Fruit fly (Drosophila melanogaster) whole organism, embryonic: ENCODE results near the gene Acat2.

Source experiments
- Asciz ChIP-seq: fragments of 200-800 bp; sonication (Bioruptor generic); optimal IDR thresholded peaks from 2 replicates; lab custom pipeline; 2017; ENCODE audit warnings: missing biosample characterization, mild to moderate bottlenecking, missing genetic modification characterization, missing genetic modification reagents
- B-H1 ChIP-seq: fragments of 200-800 bp; sonication (Bioruptor generic); IDR thresholded peaks from 3 replicates; pipeline ENCODE4 v1.3.6; 2022; ENCODE audit warnings: missing biosample characterization, missing genetic modification characterization
- C15 ChIP-seq: fragments of 200-800 bp; sonication (Bioruptor generic); IDR thresholded peaks from 3 replicates; pipeline ENCODE4 v1.3.6; 2022; ENCODE audit warnings: missing biosample characterization, missing genetic modification characterization
- CG10654 ChIP-seq: fragments of 200-800 bp; sonication (Bioruptor generic); optimal IDR thresholded peaks from 2 replicates; lab custom pipeline; 2016; ENCODE audit warnings: missing biosample characterization, missing genetic modification characterization
- CG15479 ChIP-seq: fragments of 200-800 bp; sonication (Bioruptor generic); optimal IDR thresholded peaks from 3 replicates; lab custom pipeline; 2019; ENCODE audit warnings: missing biosample characterization, mild to moderate bottlenecking, missing genetic modification characterization, moderate library complexity
- CG2116 ChIP-seq: fragments of 200-800 bp; sonication (Bioruptor generic); optimal IDR thresholded peaks from 3 replicates; lab custom pipeline; 2018; ENCODE audit warnings: missing biosample characterization, mild to moderate bottlenecking, missing genetic modification characterization
- CG2120 ChIP-seq: fragments of 200-800 bp; sonication (Bioruptor generic); optimal IDR thresholded peaks from 3 replicates; lab custom pipeline; 2016; ENCODE audit warnings: missing biosample characterization, missing genetic modification characterization
- CG30403 ChIP-seq: fragments of 200-800 bp; sonication (Bioruptor generic); optimal IDR thresholded peaks from 3 replicates; lab custom pipeline; 2016; ENCODE audit warnings: missing biosample characterization, missing genetic modification characterization
- CG4282 ChIP-seq: fragments of 200-800 bp; sonication (Bioruptor generic); optimal IDR thresholded peaks from 2 replicates; lab custom pipeline; 2016; ENCODE audit warnings: missing biosample characterization, missing genetic modification characterization
- CG4360 ChIP-seq: fragments of 200-800 bp; sonication (Bioruptor generic); IDR thresholded peaks from 2 replicates; pipeline ENCODE4 v1.3.6; 2022; ENCODE audit warnings: missing biosample characterization, missing genetic modification characterization
- CG4707 ChIP-seq: fragments of 200-800 bp; sonication (Bioruptor generic); optimal IDR thresholded peaks from 2 replicates; lab custom pipeline; 2018; ENCODE audit warnings: missing biosample characterization, mild to moderate bottlenecking, missing genetic modification characterization, moderate library complexity
- CG5245 ChIP-seq: fragments of 200-800 bp; sonication (Bioruptor generic); optimal IDR thresholded peaks from 3 replicates; lab custom pipeline; 2016; ENCODE audit warnings: missing biosample characterization, missing genetic modification characterization
- CG6654 ChIP-seq: fragments of 200-800 bp; sonication (Bioruptor generic); optimal IDR thresholded peaks from 2 replicates; lab custom pipeline; 2017; ENCODE audit warnings: missing biosample characterization, mild to moderate bottlenecking, missing genetic modification characterization
- CG6791 ChIP-seq: fragments of 200-800 bp; sonication (Bioruptor generic); IDR thresholded peaks from 3 replicates; pipeline ENCODE4 v1.3.6; 2022; ENCODE audit warnings: missing biosample characterization, missing genetic modification characterization; ENCODE audit not compliant: partially characterized antibody
- D ChIP-seq, 2 experiments: fragments of 200-800 bp in 1 of 2; fragments of >200 bp in 1 of 2; sonication (Bioruptor generic) in 1 of 2; optimal IDR thresholded peaks; 2 replicates in 1 of 2; 3 replicates in 1 of 2; lab custom pipeline; 2017; ENCODE audit warnings: mild to moderate bottlenecking in 1 of 2, missing biosample characterization in 1 of 2, missing genetic modification characterization in 1 of 2, missing genetic modification reagents in 1 of 2
- D19A ChIP-seq: fragments of 200-800 bp; optimal IDR thresholded peaks from 3 replicates; lab custom pipeline; 2019; ENCODE audit warnings: missing biosample characterization, mild to moderate bottlenecking, missing genetic modification characterization, moderate library complexity
- Dbx ChIP-seq: fragments of 200-800 bp; sonication (Bioruptor generic); IDR thresholded peaks from 3 replicates; pipeline ENCODE4 v1.3.6; 2022; ENCODE audit warnings: missing biosample characterization, missing genetic modification characterization
- Dfd ChIP-seq, 2 experiments: fragments of >200 bp; optimal IDR thresholded peaks; 2 replicates each; lab custom pipeline; 2017; ENCODE audit warnings: missing biosample characterization in 2 of 2, missing genetic modification characterization in 2 of 2
- Dref ChIP-seq: fragments of 200-800 bp; sonication (Bioruptor generic); IDR thresholded peaks from 2 replicates; pipeline ENCODE4 v1.3.6; 2022; ENCODE audit warnings: missing biosample characterization, missing genetic modification characterization
- Ets97D ChIP-seq: fragments of 200-800 bp; sonication (Bioruptor generic); optimal IDR thresholded peaks from 3 replicates; lab custom pipeline; 2016; ENCODE audit warnings: missing biosample characterization, missing genetic modification characterization
- HLH3B ChIP-seq: fragments of 200-800 bp; sonication (Bioruptor generic); IDR thresholded peaks from 2 replicates; pipeline ENCODE4 v1.3.6; 2022; ENCODE audit warnings: missing biosample characterization, missing genetic modification characterization
- Hand ChIP-seq: fragments of 200-800 bp; sonication (Bioruptor generic); optimal IDR thresholded peaks from 2 replicates; lab custom pipeline; 2017; ENCODE audit warnings: mild to moderate bottlenecking, missing biosample characterization, missing genetic modification reagents, missing genetic modification characterization
- HmgZ ChIP-seq: fragments of 200-800 bp; sonication (Bioruptor generic); optimal IDR thresholded peaks from 2 replicates; lab custom pipeline; 2018; ENCODE audit warnings: missing biosample characterization, mild to moderate bottlenecking, missing genetic modification characterization
- Hr39 ChIP-seq: fragments of >200 bp; optimal IDR thresholded peaks from 2 replicates; lab custom pipeline; 2017
- Hsf ChIP-seq: fragments of 200-800 bp; sonication (Bioruptor generic); optimal IDR thresholded peaks from 3 replicates; lab custom pipeline; 2016; ENCODE audit warnings: missing biosample characterization, missing genetic modification characterization
- NC2β ChIP-seq: fragments of 200-800 bp; sonication (Bioruptor generic); optimal IDR thresholded peaks from 2 replicates; lab custom pipeline; 2016; ENCODE audit warnings: missing biosample characterization, missing genetic modification characterization
- Oli ChIP-seq: fragments of 200-800 bp; sonication (Bioruptor generic); optimal IDR thresholded peaks from 2 replicates; lab custom pipeline; 2018; ENCODE audit warnings: missing biosample characterization, mild to moderate bottlenecking, missing genetic modification characterization, moderate library complexity
- Rx ChIP-seq: fragments of 200-800 bp; sonication (Bioruptor generic); IDR thresholded peaks from 2 replicates; pipeline ENCODE4 v1.3.6; 2022; ENCODE audit warnings: missing biosample characterization, missing genetic modification characterization
- Xbp1 ChIP-seq: fragments of 200-800 bp; sonication (Bioruptor generic); optimal IDR thresholded peaks from 3 replicates; lab custom pipeline; 2016; ENCODE audit warnings: missing biosample characterization, mild to moderate bottlenecking, missing genetic modification characterization
- ac ChIP-seq: fragments of 200-800 bp; sonication (Bioruptor generic); optimal IDR thresholded peaks from 3 replicates; lab custom pipeline; 2017; ENCODE audit warnings: missing biosample characterization, mild to moderate bottlenecking, missing genetic modification characterization
- bigmax ChIP-seq: fragments of 200-800 bp; sonication (Bioruptor generic); optimal IDR thresholded peaks from 2 replicates; lab custom pipeline; 2018; ENCODE audit warnings: missing biosample characterization, mild to moderate bottlenecking, missing genetic modification characterization
- chif ChIP-seq, 2 experiments: fragments of 200-800 bp; sonication (Bioruptor generic); optimal IDR thresholded peaks; 3 replicates each; lab custom pipeline; 2016; ENCODE audit warnings: missing biosample characterization in 2 of 2, missing genetic modification characterization in 2 of 2
- dan ChIP-seq: fragments of 200-800 bp; sonication (Bioruptor generic); IDR thresholded peaks from 2 replicates; pipeline ENCODE4 v1.3.6; 2022; ENCODE audit warnings: missing biosample characterization, missing genetic modification characterization
- disco-r ChIP-seq: fragments of 200-800 bp; sonication (Bioruptor generic); optimal IDR thresholded peaks from 2 replicates; lab custom pipeline; 2016; ENCODE audit warnings: missing biosample characterization, missing genetic modification characterization
- dm ChIP-seq: fragments of 200-800 bp; sonication (Bioruptor generic); optimal IDR thresholded peaks from 3 replicates; lab custom pipeline; 2016; ENCODE audit warnings: missing biosample characterization, missing genetic modification characterization
- eyg ChIP-seq: fragments of 200-800 bp; sonication (Bioruptor generic); optimal IDR thresholded peaks from 3 replicates; lab custom pipeline; 2016; ENCODE audit warnings: missing biosample characterization, missing genetic modification characterization
- fu2 ChIP-seq: fragments of 200-800 bp; sonication (Bioruptor generic); optimal IDR thresholded peaks from 2 replicates; lab custom pipeline; 2016; ENCODE audit warnings: missing biosample characterization, missing genetic modification characterization
- gsb-n ChIP-seq: fragments of 200-800 bp; sonication (Bioruptor generic); optimal IDR thresholded peaks from 3 replicates; lab custom pipeline; 2018; ENCODE audit warnings: missing biosample characterization, mild to moderate bottlenecking, missing genetic modification characterization
- gt ChIP-seq: fragments of 200-800 bp; sonication (Bioruptor generic); IDR thresholded peaks from 2 replicates; pipeline ENCODE4 v1.3.6; 2022; ENCODE audit warnings: missing biosample characterization, missing genetic modification characterization
- kah ChIP-seq: fragments of 200-800 bp; sonication (Bioruptor generic); optimal IDR thresholded peaks from 2 replicates; lab custom pipeline; 2018; ENCODE audit warnings: missing biosample characterization, mild to moderate bottlenecking, missing genetic modification characterization
- pan ChIP-seq, 4 experiments: fragments of >200 bp in 3 of 4; fragments of 200-800 bp in 1 of 4; sonication (Bioruptor generic) in 1 of 4; optimal IDR thresholded peaks in 3 of 4; IDR thresholded peaks in 1 of 4; 2 replicates each; pipeline versions ENCODE4 v1.3.6 to Lab custom; 2017 to 2022; ENCODE audit warnings: missing biosample characterization in 2 of 4, missing genetic modification characterization in 2 of 4, mixed read lengths in 1 of 4
- pita ChIP-seq: fragments of 200-800 bp; sonication (Bioruptor generic); optimal IDR thresholded peaks from 2 replicates; lab custom pipeline; 2017; ENCODE audit warnings: missing biosample characterization, mild to moderate bottlenecking, missing genetic modification characterization
- sc ChIP-seq, 3 experiments: fragments of >200 bp in 2 of 3; fragments of 200-800 bp in 1 of 3; sonication (Bioruptor generic) in 1 of 3; optimal IDR thresholded peaks; 2 replicates in 2 of 3; 3 replicates in 1 of 3; lab custom pipeline; 2017; ENCODE audit warnings: mild to moderate bottlenecking in 1 of 3, missing biosample characterization in 1 of 3, missing genetic modification characterization in 1 of 3, missing genetic modification reagents in 1 of 3
- sob ChIP-seq: fragments of 200-800 bp; sonication (Bioruptor generic); IDR thresholded peaks from 2 replicates; pipeline ENCODE4 v1.3.6; 2022; ENCODE audit warnings: missing biosample characterization, missing genetic modification characterization
- tll ChIP-seq, 2 experiments: fragments of 200-800 bp in 1 of 2; fragments of >200 bp in 1 of 2; sonication (Bioruptor generic) in 1 of 2; optimal IDR thresholded peaks; 2 replicates each; lab custom pipeline; 2017 to 2019; ENCODE audit warnings: missing biosample characterization in 2 of 2, missing genetic modification characterization in 2 of 2, mild to moderate bottlenecking in 1 of 2, moderate library complexity in 1 of 2
- ttk ChIP-seq: fragments of 200-800 bp; sonication (Bioruptor generic); IDR thresholded peaks from 2 replicates; pipeline ENCODE4 v2.1.2; 2022; ENCODE audit warnings: missing biosample characterization, missing genetic modification characterization
- zen2 ChIP-seq: fragments of 200-800 bp; sonication (Bioruptor generic); IDR thresholded peaks from 3 replicates; pipeline ENCODE4 v1.3.6; 2022; ENCODE audit warnings: missing biosample characterization, missing genetic modification characterization; ENCODE audit not compliant: partially characterized antibody
- zfh1 ChIP-seq: fragments of 200-800 bp; sonication (Bioruptor generic); IDR thresholded peaks from 3 replicates; pipeline ENCODE4 v1.3.6; 2022; ENCODE audit warnings: missing biosample characterization, missing genetic modification characterization

The Acat2 gene

DNA sequence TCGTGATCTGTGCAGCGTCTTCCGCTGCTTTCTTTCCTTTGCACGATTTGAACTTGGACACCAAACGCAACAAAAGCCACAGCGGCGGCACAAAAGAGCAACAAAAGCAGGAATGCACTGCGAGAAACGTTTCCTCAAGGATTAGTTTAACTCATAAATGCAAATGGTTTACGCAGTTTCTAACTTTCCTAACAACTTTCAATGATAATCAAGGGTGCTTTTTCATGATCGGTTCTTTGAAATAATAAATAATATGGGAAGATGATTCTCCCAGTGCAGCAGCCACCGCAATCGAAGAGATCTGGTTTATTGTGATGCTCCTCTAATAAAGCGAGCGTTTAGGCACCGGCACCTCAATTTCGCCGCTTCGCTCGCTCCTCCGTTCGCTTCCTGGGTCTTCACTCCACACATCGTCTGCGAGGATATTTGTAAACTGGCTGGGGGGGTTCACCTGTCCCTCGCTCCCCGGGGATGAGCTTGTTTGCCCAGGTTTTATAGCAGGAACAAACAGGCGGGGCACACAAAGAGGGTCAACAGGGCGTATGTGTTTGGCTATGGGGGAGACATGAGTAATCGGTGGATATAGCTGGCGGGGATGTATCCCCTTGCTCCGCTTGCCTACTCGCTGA, 16.5 kb downstream of the Acat2 start (continued):
- TF ChIP-seq eyg (GFP tag; lab: Kevin White, UChicago), result peak; percentile 50
- peak; percentile 25 for TF ChIP-seq dm
- TF ChIP-seq NC2β (GFP tag; lab: Kevin White, UChicago), result peak; percentile 75
- no peak for TF ChIP-seq CG4282 (GFP tag; lab: Kevin White, UChicago)
- TF ChIP-seq CG6791, result 0 out of 3 replicates have a peak, but pooled peaks have one; percentile 37
- TF ChIP-seq Dfd (GFP tag; optimal IDR thresholded peaks at IDR 0.05; lab: Kevin White, UChicago), result no peak
- TF ChIP-seq bigmax (GFP tag; lab: Kevin White, UChicago), result no peak
- TF ChIP-seq C15 (GFP tag; lab: Robert Waterston, UW), result peak; percentile 35; the same call in 1 of the 3 replicates
- no peak; the same call in 1 of the 2 replicates for TF ChIP-seq dan
- no peak for TF ChIP-seq Hr39
- TF ChIP-seq Dref, result no peak
- TF ChIP-seq Ets97D (GFP tag; lab: Kevin White, UChicago), result no peak
- TF ChIP-seq tll (GFP tag; optimal IDR thresholded peaks at IDR 0.05; lab: Kevin White, UChicago), result no peak
- TF ChIP-seq zen2 (GFP tag; lab: Robert Waterston, UW), result no peak
- TF ChIP-seq Dbx, result peak; percentile 53; the same call in 1 of the 3 replicates
- peak; percentile 85 for TF ChIP-seq HLH3B (GFP tag; lab: Robert Waterston, UW)
- TF ChIP-seq CG30403 (GFP tag; lab: Kevin White, UChicago), result peak; percentile 81
- TF ChIP-seq fu2 (GFP tag; lab: Kevin White, UChicago), result peak; percentile 8
- TF ChIP-seq Asciz (GFP tag; lab: Kevin White, UChicago), result peak; percentile 88
- TF ChIP-seq CG10654 (GFP tag; lab: Kevin White, UChicago), result peak; percentile 77
- TF ChIP-seq Xbp1, result peak; percentile 86
- TF ChIP-seq kah, result peak; percentile 64
- no peak for TF ChIP-seq pita (GFP tag; lab: Kevin White, UChicago)
- no peak for TF ChIP-seq gsb-n (tag; lab: Kevin White, UChicago)
- no peak for TF ChIP-seq ac (GFP tag; lab: Kevin White, UChicago)
- peak; percentile 69; the same call in 1 of the 2 replicates for TF ChIP-seq sob
- TF ChIP-seq CG4707 (GFP tag; lab: Kevin White, UChicago), result peak; percentile 76
- TF ChIP-seq sc (optimal IDR thresholded peaks at IDR 0.05; lab: Kevin White, UChicago), result no peak
- TF ChIP-seq sc (GFP tag; optimal IDR thresholded peaks at IDR 0.05; lab: Kevin White, UChicago), result peak; percentile 72
- peak; percentile 51 for TF ChIP-seq CG6654 (GFP tag; lab: Kevin White, UChicago)
- TF ChIP-seq pan (optimal IDR thresholded peaks at IDR 0.05; lab: Kevin White, UChicago), result no peak
- peak in 1 of 2 experiments; percentile 82 for TF ChIP-seq pan (GFP tag; optimal IDR thresholded peaks at IDR 0.05 in 1 of 2, IDR thresholded peaks at IDR 0.05 in 1 of 2)
- no peak for TF ChIP-seq CG15479
- TF ChIP-seq CG5245 (GFP tag; lab: Kevin White, UChicago), result peak; percentile 82
- peak; percentile 38; the same call in 1 of the 2 replicates for TF ChIP-seq gt (GFP tag; lab: Robert Waterston, UW)
- TF ChIP-seq disco-r, result no peak
- peak; percentile 84 for TF ChIP-seq Hsf (GFP tag; lab: Kevin White, UChicago)
- TF ChIP-seq zfh1, result peak; percentile 90
- peak; percentile 40 for TF ChIP-seq HmgZ
- TF ChIP-seq chif (GFP tag; optimal IDR thresholded peaks at IDR 0.05; lab: Kevin White, UChicago), result peak; percentile 79 to 83
- peak; percentile 81 for TF ChIP-seq Oli
- TF ChIP-seq CG2116 (GFP tag; lab: Kevin White, UChicago), result peak; percentile 19
- TF ChIP-seq CG4360 (GFP tag; lab: Robert Waterston, UW), result peak; percentile 51
- peak; percentile 77 for TF ChIP-seq D19A
- TF ChIP-seq D (optimal IDR thresholded peaks at IDR 0.05; lab: Kevin White, UChicago), result no peak
- peak; percentile 84 for TF ChIP-seq D (GFP tag; optimal IDR thresholded peaks at IDR 0.05; lab: Kevin White, UChicago)
- TF ChIP-seq B-H1 (GFP tag; lab: Robert Waterston, UW), result peak; percentile 73
- peak; percentile 71 for TF ChIP-seq Rx
- peak; percentile 16 for TF ChIP-seq CG2120 (GFP tag; lab: Kevin White, UChicago)
- TF ChIP-seq Hand (GFP tag; lab: Kevin White, UChicago), result no peak
- TF ChIP-seq ttk (GFP tag; lab: Robert Waterston, UW), result peak; percentile 81
